Worm (Caenorhabditis elegans): ENCODE data around the gene ant-1.1.

ant-1.1 gene

ce11 chrIII:13462965-13463783 is at the start of gene ant-1.1:
ant-1.1 (plus strand) TSS chrIII:13463163.
- TF ChIP-seq aha-1 (tag) = peak; percentile 99
- peak; percentile 98 for TF ChIP-seq zfp-2 (tag; optimal IDR thresholded peaks at IDR 0.05)
- TF ChIP-seq Y75B8A.6 (GFP tag; IDR thresholded peaks at IDR 0.05) = peak; percentile 82
- TF ChIP-seq ceh-28 (tag; optimal IDR thresholded peaks at IDR 0.05) = peak; percentile 53
- TF ChIP-seq lir-3 (tag; optimal IDR thresholded peaks at IDR 0.05) = no peak
- TF ChIP-seq nhr-76 (tag; optimal IDR thresholded peaks at IDR 0.05) = no peak
- TF ChIP-seq D1046.2 (GFP tag; IDR thresholded peaks at IDR 0.05) = peak; percentile 77; the same call in 1 of the 2 replicates
- TF ChIP-seq zip-2 (tag; optimal IDR thresholded peaks at IDR 0.05) = no peak
- TF ChIP-seq aly-2 (tag; optimal IDR thresholded peaks at IDR 0.05) = no peak
- TF ChIP-seq T26A8.4 (GFP tag; IDR thresholded peaks at IDR 0.05) = peak; percentile 94
- TF ChIP-seq F10B5.3 (tag; optimal IDR thresholded peaks at IDR 0.05) = peak; percentile 70
- peak; percentile 76 for TF ChIP-seq ZK337.2 (GFP tag; IDR thresholded peaks at IDR 0.05)
- no peak for TF ChIP-seq ces-1 (GFP tag; optimal IDR thresholded peaks at IDR 0.05)
- TF ChIP-seq lin-29 (GFP tag; IDR thresholded peaks at IDR 0.05) = peak; percentile 78
- peak; percentile 83 for TF ChIP-seq pha-4 (GFP tag; IDR thresholded peaks at IDR 0.05)
- TF ChIP-seq pha-4 (tag; optimal IDR thresholded peaks at IDR 0.05) = no peak
- peak; percentile 70 for TF ChIP-seq spr-3 (GFP tag; optimal IDR thresholded peaks at IDR 0.05)
- peak; percentile 88 for TF ChIP-seq egl-43 (GFP tag; IDR thresholded peaks at IDR 0.05)
- TF ChIP-seq snpc-4 (tag; optimal IDR thresholded peaks at IDR 0.05) = no peak
- TF ChIP-seq ztf-11 (tag; optimal IDR thresholded peaks at IDR 0.05) = no peak
- no peak for TF ChIP-seq sdz-12 (GFP tag; optimal IDR thresholded peaks at IDR 0.05)
- peak in 1 of 2 experiments; percentile 90 for TF ChIP-seq hif-1 (tag; optimal IDR thresholded peaks at IDR 0.05)
- peak; percentile 95 for TF ChIP-seq mes-2 (tag; optimal IDR thresholded peaks at IDR 0.05; ENCODE audit: poor library complexity, severe bottlenecking)
- TF ChIP-seq madf-5 (GFP tag; IDR thresholded peaks at IDR 0.05) = no peak
- 0 out of 2 replicates have a peak, but pooled peaks have one; percentile 59 for TF ChIP-seq vab-7 (GFP tag; IDR thresholded peaks at IDR 0.05)
- peak; percentile 71 for TF ChIP-seq daf-19 (GFP tag; conservative IDR thresholded peaks at IDR 0.05)
- peak; percentile 85 for TF ChIP-seq madf-9 (GFP tag; conservative IDR thresholded peaks at IDR 0.05)
- TF ChIP-seq attf-4 (tag; optimal IDR thresholded peaks at IDR 0.05) = no peak
- TF ChIP-seq duxl-1 (tag; optimal IDR thresholded peaks at IDR 0.05; ENCODE audit: poor library complexity) = peak; percentile 68
- TF ChIP-seq ceh-44 (GFP tag; IDR thresholded peaks at IDR 0.05) = peak; percentile 47; the same call in 1 of the 2 replicates
- peak; percentile 35 to 52 for TF ChIP-seq daf-16 (GFP tag; optimal IDR thresholded peaks at IDR 0.05)
- peak; percentile 59 for TF ChIP-seq daf-16 (tag; optimal IDR thresholded peaks at IDR 0.05)
- peak; percentile 84 for TF ChIP-seq nhr-102 (tag; optimal IDR thresholded peaks at IDR 0.05)
- no peak for TF ChIP-seq lin-39 (tag; optimal IDR thresholded peaks at IDR 0.05)
- peak; percentile 6 for TF ChIP-seq ztf-7 (tag; optimal IDR thresholded peaks at IDR 0.05)
- peak; percentile 81 for TF ChIP-seq unc-130 (GFP tag; optimal IDR thresholded peaks at IDR 0.05)
- peak; percentile 86 for TF ChIP-seq saeg-2 (GFP tag; IDR thresholded peaks at IDR 0.05)
- peak; percentile 94 for TF ChIP-seq mep-1 (tag; optimal IDR thresholded peaks at IDR 0.05)
- no peak for TF ChIP-seq ceh-32 (tag; optimal IDR thresholded peaks at IDR 0.05; ENCODE audit: poor library complexity)
- no peak for TF ChIP-seq F44E2.7 (GFP tag; IDR thresholded peaks at IDR 0.05)
- peak; percentile 70 for TF ChIP-seq mxl-3 (GFP tag; optimal IDR thresholded peaks at IDR 0.05)
- peak; percentile 90 for TF ChIP-seq arid-1 (GFP tag; conservative IDR thresholded peaks at IDR 0.05)
- TF ChIP-seq ceh-82 (tag; optimal IDR thresholded peaks at IDR 0.05) = no peak
- no peak for TF ChIP-seq zip-11 (GFP tag; IDR thresholded peaks at IDR 0.05)
- TF ChIP-seq dpl-1 (GFP tag; optimal IDR thresholded peaks at IDR 0.05) = peak; percentile 98
- TF ChIP-seq lin-13 (GFP tag; optimal IDR thresholded peaks at IDR 0.05) = peak; percentile 91
- TF ChIP-seq unc-39 (tag; optimal IDR thresholded peaks at IDR 0.05) = no peak
- no peak for TF ChIP-seq fos-1 (tag; optimal IDR thresholded peaks at IDR 0.05)
- no peak for TF ChIP-seq dmd-9 (GFP tag; IDR thresholded peaks at IDR 0.05)
- TF ChIP-seq mdl-1 (tag; optimal IDR thresholded peaks at IDR 0.05) = peak; percentile 4 to 50
